Worm (Caenorhabditis elegans) whole organism, L3 larva: ENCODE data around the gene nhr-197.

ENCODE experiments used
- ceh-16 ChIP-seq: sonication (generic microtip); optimal IDR thresholded peaks from 2 replicates; lab custom pipeline; 2017; ENCODE audit warnings: missing biosample characterization, missing genetic modification characterization
- lin-15B ChIP-seq: fragments of 150-350 bp; optimal IDR thresholded peaks from 2 replicates; lab custom pipeline; 2014; ENCODE audit warnings: missing biosample characterization, missing genetic modification characterization
- lin-39 ChIP-seq: fragments of 150-350 bp; optimal IDR thresholded peaks from 2 replicates; lab custom pipeline; 2018; ENCODE audit warnings: missing biosample characterization, missing genetic modification reagents, missing genetic modification characterization
- lsy-12 ChIP-seq: sonication (generic microtip); optimal IDR thresholded peaks from 2 replicates; lab custom pipeline; 2016; ENCODE audit warnings: mild to moderate bottlenecking, missing genetic modification characterization, missing compliant biosample characterization
- nhr-43 ChIP-seq: sonication (generic microtip); optimal IDR thresholded peaks from 2 replicates; lab custom pipeline; 2016; ENCODE audit warnings: mild to moderate bottlenecking, missing genetic modification characterization, missing compliant biosample characterization; ENCODE audit not compliant: poor library complexity, severe bottlenecking

DNA sequence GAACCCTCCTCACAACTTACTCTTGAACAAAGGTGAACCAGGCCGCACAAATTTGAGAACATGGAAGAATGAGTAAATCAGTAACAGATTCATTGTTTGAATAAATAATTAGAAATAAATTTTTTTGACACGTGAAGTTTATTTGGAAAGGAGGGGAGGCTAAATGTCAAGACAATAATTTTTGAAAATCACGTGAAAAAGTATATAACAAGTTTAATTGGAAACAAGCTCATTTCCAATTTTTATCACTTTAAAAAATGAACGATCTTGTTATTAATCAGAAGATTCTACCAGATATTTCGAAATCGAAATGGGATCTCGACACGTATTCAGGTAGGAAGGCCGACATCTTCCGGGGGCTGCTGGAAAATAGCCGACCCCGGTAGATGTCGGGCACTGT lies 38.9 kb downstream of the nhr-197 start, which contains the start of the genes irld-57 and sfxn-1.3:
- TF ChIP-seq ceh-16 (tag; lab: Kevin White, UChicago): no peak
- no peak for TF ChIP-seq lin-39 (tag; lab: Kevin White, UChicago)
- TF ChIP-seq lin-15B: no peak
- no peak for TF ChIP-seq nhr-43
- TF ChIP-seq lsy-12 (tag; lab: Kevin White, UChicago): no peak
